Worm (Caenorhabditis elegans) whole organism, midembryonic: ENCODE measurements around the gene fbxa-60.

Source experiments
- T22C8.4 ChIP-seq: fragments of 200-800 bp; sonication (Bioruptor generic); IDR thresholded peaks from 2 replicates; pipeline ENCODE4 v1.3.6; 2022; ENCODE audit warnings: missing genetic modification characterization, missing compliant biosample characterization
- cog-1 ChIP-seq: sonication (generic microtip); optimal IDR thresholded peaks from 2 replicates; lab custom pipeline; 2016; ENCODE audit warnings: missing genetic modification characterization, missing compliant biosample characterization
- flt-1 ChIP-seq: fragments of 200-800 bp; sonication (Bioruptor generic); IDR thresholded peaks from 2 replicates; pipeline ENCODE4 v1.3.6; 2022; ENCODE audit warnings: missing genetic modification characterization, missing compliant biosample characterization
- klf-2 ChIP-seq: fragments of 200-800 bp; sonication (Bioruptor generic); conservative IDR thresholded peaks from 2 replicates; pipeline ENCODE4 v1.3.6; 2022; ENCODE audit warnings: missing genetic modification reagents, missing genetic modification characterization, missing compliant biosample characterization
- med-1 ChIP-seq: sonication (generic microtip); optimal IDR thresholded peaks from 2 replicates; lab custom pipeline; 2017; ENCODE audit warnings: missing genetic modification characterization, mild to moderate bottlenecking, missing compliant biosample characterization, antibody characterized with exemption, missing genetic modification reagents; ENCODE audit not compliant: insufficient read depth
- ref-1 ChIP-seq: fragments of 200-800 bp; sonication (Bioruptor generic); conservative IDR thresholded peaks from 2 replicates; pipeline ENCODE4 v1.3.6; 2022; ENCODE audit warnings: missing genetic modification reagents, missing genetic modification characterization, missing compliant biosample characterization
- tab-1 ChIP-seq: fragments of 200-800 bp; sonication (Bioruptor generic); IDR thresholded peaks from 2 replicates; pipeline ENCODE4 v1.3.6; 2022; ENCODE audit warnings: missing genetic modification characterization, missing compliant biosample characterization
- ztf-23 ChIP-seq: fragments of 200-800 bp; sonication (Bioruptor generic); IDR thresholded peaks from 2 replicates; pipeline ENCODE4 v1.3.6; 2022; ENCODE audit warnings: missing genetic modification reagents, missing genetic modification characterization, missing compliant biosample characterization
- ztf-29 ChIP-seq: fragments of 200-800 bp; sonication (Bioruptor generic); IDR thresholded peaks from 2 replicates; pipeline ENCODE4 v1.3.6; 2022; ENCODE audit warnings: missing genetic modification reagents, missing genetic modification characterization, missing compliant biosample characterization

fbxa-60 gene

ce11 chrIII:946250-946725, at the start of gene fbxa-60:
Gene fbxa-60, minus strand, starts transcription at chrIII:946300.
- TF ChIP-seq ztf-23 (GFP tag; lab: Robert Waterston, UW) (no peak), ref-1 (GFP tag; lab: Robert Waterston, UW) (no peak), T22C8.4 (GFP tag; lab: Robert Waterston, UW) (no peak), klf-2 (GFP tag; lab: Robert Waterston, UW) (no peak), cog-1 (tag; lab: Kevin White, UChicago) (no peak), tab-1 (GFP tag; lab: Robert Waterston, UW) (no peak), ztf-29 (GFP tag; lab: Robert Waterston, UW) (no peak), med-1 (no peak), flt-1 (GFP tag; lab: Robert Waterston, UW) (no peak)

ce11 chrIII:991581-991980, 45.5 kb upstream of the fbxa-60 start, which contains the start of gene trp-2:
Gene trp-2, plus strand, starts transcription at chrIII:991881.
- no peak for TF ChIP-seq cog-1 (tag; lab: Kevin White, UChicago)
- no peak for TF ChIP-seq T22C8.4 (GFP tag; lab: Robert Waterston, UW)
- TF ChIP-seq tab-1 (GFP tag; lab: Robert Waterston, UW): no peak
- no peak for TF ChIP-seq ref-1 (GFP tag; lab: Robert Waterston, UW)
- TF ChIP-seq med-1: no peak

ce11 chrIII:989558-989957, 43.5 kb upstream of the fbxa-60 start:
- TF ChIP-seq ref-1 (GFP tag; lab: Robert Waterston, UW) (no peak), ztf-29 (GFP tag; lab: Robert Waterston, UW) (no peak), flt-1 (GFP tag; lab: Robert Waterston, UW) (no peak), cog-1 (tag; lab: Kevin White, UChicago) (no peak), tab-1 (GFP tag; lab: Robert Waterston, UW) (no peak), ztf-23 (GFP tag; lab: Robert Waterston, UW) (no peak), med-1 (no peak), klf-2 (GFP tag; lab: Robert Waterston, UW) (no peak), T22C8.4 (GFP tag; lab: Robert Waterston, UW) (no peak)

DNA sequence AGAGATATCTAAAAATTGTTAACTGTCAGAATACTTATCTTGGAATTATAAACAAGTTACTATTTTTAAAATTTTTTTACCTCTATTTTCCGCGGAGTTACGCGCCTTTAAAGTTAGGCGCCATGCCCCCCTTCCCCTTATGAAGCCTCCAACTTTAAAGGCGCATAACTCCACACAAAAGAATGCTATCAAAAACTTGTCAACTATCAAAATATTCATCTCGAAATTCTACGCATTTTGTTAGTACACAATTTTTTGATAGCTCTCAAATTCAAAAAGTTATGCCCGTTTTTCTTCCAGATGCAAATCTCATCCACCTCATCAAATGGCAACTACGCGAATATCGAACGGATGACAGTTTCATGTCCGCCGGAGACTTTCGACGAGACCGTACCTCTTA, 36.9 kb upstream of the fbxa-60 start, which contains the start of gene tbc-10:
Gene tbc-10 (plus strand): TSS at position 301 of the 400 bp plus-strand sequence.
- TF ChIP-seq klf-2 (GFP tag; lab: Robert Waterston, UW): no peak
- TF ChIP-seq med-1: no peak
- TF ChIP-seq tab-1 (GFP tag; lab: Robert Waterston, UW): no peak
- TF ChIP-seq T22C8.4 (GFP tag; lab: Robert Waterston, UW): no peak
- no peak for TF ChIP-seq ztf-29 (GFP tag; lab: Robert Waterston, UW)
- TF ChIP-seq ztf-23 (GFP tag; lab: Robert Waterston, UW): no peak
- TF ChIP-seq cog-1 (tag; lab: Kevin White, UChicago): no peak
- no peak for TF ChIP-seq ref-1 (GFP tag; lab: Robert Waterston, UW)
- TF ChIP-seq flt-1 (GFP tag; lab: Robert Waterston, UW): no peak

DNA sequence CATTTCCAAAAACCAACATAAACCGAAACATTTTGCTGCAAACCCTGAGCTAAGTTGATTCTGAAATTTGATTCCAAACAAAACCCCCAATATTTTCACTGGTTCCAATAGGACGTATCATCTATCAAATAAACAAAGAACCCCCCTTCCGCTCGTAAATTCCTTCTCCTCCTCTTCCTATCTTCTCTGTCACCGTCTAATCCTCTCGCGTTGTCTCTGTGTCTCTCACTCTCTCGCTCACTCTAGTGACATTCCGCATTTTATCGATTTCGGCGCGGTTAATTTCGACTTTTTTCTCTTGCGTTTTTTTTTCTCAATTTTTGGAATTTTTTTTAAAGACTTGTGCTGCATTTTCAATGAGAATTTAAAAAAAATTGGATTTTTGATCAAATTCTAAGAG, 35.9 kb upstream of the fbxa-60 start:
- TF ChIP-seq ztf-23 (GFP tag; lab: Robert Waterston, UW) (no peak), T22C8.4 (GFP tag; lab: Robert Waterston, UW) (peak; percentile 70)

DNA sequence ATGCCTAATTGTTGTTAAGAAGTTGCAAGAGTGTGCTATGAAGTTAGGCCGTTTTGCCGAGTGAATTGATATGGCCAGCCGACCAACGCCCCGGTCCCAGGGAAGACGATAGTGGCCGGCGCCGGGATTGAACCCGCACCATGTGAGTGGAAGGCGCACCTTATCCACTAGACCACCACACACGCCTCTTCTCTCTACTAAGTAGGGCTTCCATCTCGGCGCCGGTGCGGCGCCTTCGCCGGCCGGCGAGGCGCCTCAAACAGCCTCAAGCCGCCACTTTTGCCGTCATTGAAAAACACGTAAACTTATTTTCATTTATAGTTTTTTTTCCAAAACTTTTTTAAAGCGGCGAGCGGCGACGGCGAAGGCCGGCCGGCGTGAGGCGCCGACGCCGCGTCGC, 32.8 kb upstream of the fbxa-60 start:
- TF ChIP-seq flt-1 (GFP tag; lab: Robert Waterston, UW): 0 out of 2 replicates have a peak, but pooled peaks have one; percentile 15
- no peak for TF ChIP-seq ref-1 (GFP tag; lab: Robert Waterston, UW)

- TF ChIP-seq tab-1 (GFP tag; lab: Robert Waterston, UW) (peak; percentile 61; the same call in 1 of the 2 replicates), klf-2 (GFP tag; lab: Robert Waterston, UW) (no peak)
These were observed 24.8 kb upstream of the fbxa-60 start for ce11 chrIII:970928-971327.

DNA sequence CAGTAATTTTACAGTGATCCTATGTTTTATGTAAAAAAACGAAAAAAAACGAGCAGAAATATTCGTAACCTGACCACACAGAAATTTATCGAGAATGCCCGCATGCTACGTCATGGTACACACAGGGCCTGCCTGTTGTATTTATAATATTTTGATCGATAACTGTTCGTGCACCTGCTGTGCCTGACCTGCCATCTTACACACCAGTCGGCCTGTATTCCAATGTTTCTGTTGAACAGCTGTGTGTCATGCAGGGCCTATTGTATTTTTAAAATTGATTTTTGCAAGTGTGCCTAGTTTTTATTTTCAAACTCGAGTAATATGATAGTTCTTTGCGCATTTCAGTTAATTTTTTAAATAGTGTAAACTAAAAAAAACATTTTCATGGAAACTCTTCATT, 20.2 kb upstream of the fbxa-60 start:
- TF ChIP-seq ref-1 (GFP tag; lab: Robert Waterston, UW): no peak
- no peak for TF ChIP-seq tab-1 (GFP tag; lab: Robert Waterston, UW)
- TF ChIP-seq flt-1 (GFP tag; lab: Robert Waterston, UW): no peak
- TF ChIP-seq med-1: no peak
- no peak for TF ChIP-seq T22C8.4 (GFP tag; lab: Robert Waterston, UW)
- TF ChIP-seq ztf-29 (GFP tag; lab: Robert Waterston, UW): no peak
- no peak for TF ChIP-seq ztf-23 (GFP tag; lab: Robert Waterston, UW)
- TF ChIP-seq cog-1 (tag; lab: Kevin White, UChicago): no peak
- TF ChIP-seq klf-2 (GFP tag; lab: Robert Waterston, UW): no peak

ce11 chrIII:964637-965036, 18.5 kb upstream of the fbxa-60 start:
- TF ChIP-seq med-1 (no peak), cog-1 (tag; lab: Kevin White, UChicago) (no peak), klf-2 (GFP tag; lab: Robert Waterston, UW) (no peak), tab-1 (GFP tag; lab: Robert Waterston, UW) (no peak), ztf-29 (GFP tag; lab: Robert Waterston, UW) (no peak), T22C8.4 (GFP tag; lab: Robert Waterston, UW) (no peak), ztf-23 (GFP tag; lab: Robert Waterston, UW) (no peak), flt-1 (GFP tag; lab: Robert Waterston, UW) (no peak), ref-1 (GFP tag; lab: Robert Waterston, UW) (no peak)

DNA sequence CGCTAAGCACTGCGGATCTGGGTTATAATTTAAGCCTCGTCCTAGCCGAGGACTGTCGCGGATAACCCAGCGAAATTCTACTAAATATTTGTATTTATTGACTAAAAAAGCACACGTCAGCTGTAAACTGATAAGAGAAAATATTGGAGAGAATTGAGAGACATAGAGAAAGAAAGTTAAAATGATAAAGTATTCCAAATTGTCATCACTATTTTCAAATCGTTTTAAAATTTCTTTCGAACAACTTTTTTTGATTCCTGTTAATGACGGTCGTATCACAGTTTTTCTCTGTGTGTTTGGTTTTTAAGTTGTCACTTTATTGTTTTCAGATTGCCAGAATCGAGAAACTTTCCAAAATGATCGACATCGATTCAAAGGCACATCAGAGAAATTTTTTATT, 15.8 kb upstream of the fbxa-60 start, which contains the start of gene fbxa-51:
Gene fbxa-51 (plus strand): TSS at position 322 of the 400 bp plus-strand sequence.
- no peak for TF ChIP-seq flt-1 (GFP tag; lab: Robert Waterston, UW)
- no peak for TF ChIP-seq ref-1 (GFP tag; lab: Robert Waterston, UW)
- no peak for TF ChIP-seq ztf-23 (GFP tag; lab: Robert Waterston, UW)
- no peak for TF ChIP-seq T22C8.4 (GFP tag; lab: Robert Waterston, UW)
- no peak for TF ChIP-seq ztf-29 (GFP tag; lab: Robert Waterston, UW)
- no peak for TF ChIP-seq cog-1 (tag; lab: Kevin White, UChicago)
- no peak for TF ChIP-seq med-1
- no peak for TF ChIP-seq klf-2 (GFP tag; lab: Robert Waterston, UW)
- TF ChIP-seq tab-1 (GFP tag; lab: Robert Waterston, UW): no peak
